Fruit fly (Drosophila melanogaster): ENCODE data around the gene CG12986.

The CG12986 gene

DNA sequence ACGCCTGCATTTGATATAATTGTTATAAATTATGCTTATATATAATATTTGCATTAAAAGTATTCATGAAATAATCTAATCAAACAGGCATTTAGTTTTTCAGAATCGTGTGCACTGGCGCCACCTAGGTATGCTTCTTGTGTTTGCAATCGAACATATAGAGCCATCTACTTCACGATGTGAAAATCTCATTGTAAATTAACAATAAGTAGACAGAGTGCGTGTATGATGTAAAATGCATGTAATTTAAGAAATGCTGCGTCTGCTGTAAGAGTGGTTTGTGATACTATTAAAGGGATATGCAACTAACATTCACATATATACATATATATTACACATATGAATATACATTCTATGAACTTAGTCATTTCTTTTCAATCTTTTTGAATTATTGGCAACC is 767 bp upstream of the CG12986 start (continued):
- TF ChIP-seq CG11085 (GFP tag; IDR thresholded peaks at IDR 0.05) (peak; percentile 46; the same call in 1 of the 2 replicates), ci (GFP tag; IDR thresholded peaks at IDR 0.05) (0 out of 3 replicates have a peak, but pooled peaks have one; percentile 40), ewg (GFP tag; optimal IDR thresholded peaks at IDR 0.05) (no peak), prd (optimal IDR thresholded peaks at IDR 0.05) (no peak), prd (GFP tag; IDR thresholded peaks at IDR 0.05) (0 out of 3 replicates have a peak, but pooled peaks have one; percentile 26), caup (GFP tag; optimal IDR thresholded peaks at IDR 0.05; ENCODE audit: severe bottlenecking) (no peak), trh (GFP tag; optimal IDR thresholded peaks at IDR 0.05) (no peak), CG8281 (tag; optimal IDR thresholded peaks at IDR 0.05) (no peak), CG3407 (GFP tag; optimal IDR thresholded peaks at IDR 0.05) (no peak), crol (GFP tag; IDR thresholded peaks at IDR 0.05) (no peak), CG9215 (GFP tag; IDR thresholded peaks at IDR 0.05) (no peak; the same call in 1 of the 2 replicates), sd (tag; optimal IDR thresholded peaks at IDR 0.05) (peak; percentile 35), MTF-1 (GFP tag; optimal IDR thresholded peaks at IDR 0.05; ENCODE audit: borderline replicate concordance) (no peak), CG12659 (GFP tag; optimal IDR thresholded peaks at IDR 0.05) (peak; percentile 19), CG14014 (GFP tag; IDR thresholded peaks at IDR 0.05) (no peak), Abd-B (GFP tag; optimal IDR thresholded peaks at IDR 0.05) (peak; percentile 31), mirr (GFP tag; optimal IDR thresholded peaks at IDR 0.05) (no peak), Rfx (GFP tag; IDR thresholded peaks at IDR 0.05) (peak; percentile 72), fu2 (GFP tag; optimal IDR thresholded peaks at IDR 0.05) (no peak), CG18476 (GFP tag; optimal IDR thresholded peaks at IDR 0.05) (no peak), eyg (GFP tag; optimal IDR thresholded peaks at IDR 0.05) (no peak), Antp (GFP tag; optimal IDR thresholded peaks at IDR 0.05) (no peak), Nf-YB (GFP tag; optimal IDR thresholded peaks at IDR 0.05) (no peak), chinmo (GFP tag; IDR thresholded peaks at IDR 0.05; ENCODE audit: partially characterized antibody) (peak; percentile 90), chn (GFP tag; optimal IDR thresholded peaks at IDR 0.05) (no peak)

DNA sequence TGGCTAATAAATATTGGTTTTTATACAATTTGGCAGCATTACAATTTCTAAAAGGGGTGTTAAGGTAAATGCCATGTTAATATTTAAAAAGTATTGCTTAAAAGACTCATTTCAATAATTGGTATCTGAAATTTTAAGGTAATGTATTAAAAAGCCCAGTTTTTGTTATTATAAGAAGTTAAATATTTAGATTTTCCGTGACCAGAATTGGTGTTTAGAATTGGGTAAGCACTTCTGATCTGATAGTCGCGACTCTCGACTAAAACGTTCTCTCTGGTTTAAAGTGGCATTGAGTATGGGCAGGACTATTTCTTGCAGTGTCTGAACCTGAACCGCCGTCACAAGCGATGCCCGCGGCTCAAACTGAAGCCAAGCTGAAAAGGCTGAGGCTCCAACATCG is 3.0 kb downstream of the CG12986 start:
- TF ChIP-seq CG30020 (tag; optimal IDR thresholded peaks at IDR 0.05) (no peak), CG17385 (GFP tag; optimal IDR thresholded peaks at IDR 0.05) (no peak), oc (tag; optimal IDR thresholded peaks at IDR 0.05) (no peak), CG18262 (tag; optimal IDR thresholded peaks at IDR 0.05) (no peak), Lpt (GFP tag; optimal IDR thresholded peaks at IDR 0.05) (no peak)

DNA sequence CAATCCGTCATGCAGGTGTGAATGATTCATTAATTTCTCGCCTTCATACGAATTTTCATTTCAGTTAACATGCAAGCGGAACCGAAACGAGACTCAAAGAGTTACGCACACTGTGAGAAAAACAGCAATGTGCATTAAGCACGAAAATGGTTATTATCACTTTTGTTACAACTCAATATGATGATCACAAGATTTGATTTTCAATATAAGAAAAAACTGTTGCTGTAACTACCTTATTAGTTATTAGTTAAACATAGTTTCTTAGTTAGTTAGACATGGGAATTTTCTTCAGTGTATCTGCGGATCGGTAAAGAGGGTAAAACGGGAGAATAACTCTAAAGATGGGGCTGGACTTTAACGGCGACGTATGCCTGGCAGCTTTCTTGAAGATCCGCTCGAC is 4.7 kb downstream of the CG12986 start:
- TF ChIP-seq C15 (GFP tag; IDR thresholded peaks at IDR 0.05) = no peak
- no peak for TF ChIP-seq CG4282 (GFP tag; optimal IDR thresholded peaks at IDR 0.05)
- no peak for TF ChIP-seq pita (GFP tag; optimal IDR thresholded peaks at IDR 0.05)
- TF ChIP-seq E2f2 (GFP tag; IDR thresholded peaks at IDR 0.05) = no peak
- TF ChIP-seq slp2 (GFP tag; optimal IDR thresholded peaks at IDR 0.05) = no peak
- peak; percentile 6 for TF ChIP-seq CG1603 (tag; optimal IDR thresholded peaks at IDR 0.05)
- TF ChIP-seq Kr (GFP tag; optimal IDR thresholded peaks at IDR 0.05) = no peak
- TF ChIP-seq CG2712 (tag; optimal IDR thresholded peaks at IDR 0.05) = peak; percentile 4
- TF ChIP-seq lola (GFP tag; optimal IDR thresholded peaks at IDR 0.05) = no peak
- peak; percentile 60 for TF ChIP-seq sens (GFP tag)
- peak; percentile 25 for TF ChIP-seq dmrt11E (tag; optimal IDR thresholded peaks at IDR 0.05)
- peak; percentile 4 for TF ChIP-seq gem (tag; optimal IDR thresholded peaks at IDR 0.05)
